Worm (Caenorhabditis elegans): Measurements from ENCODE around the gene R04D3.2.

The R04D3.2 gene

ce11 chrX:13264550-13264949 lies 21.9 kb downstream of the R04D3.2 start (continued):
- TF ChIP-seq madf-5 (GFP tag; IDR thresholded peaks at IDR 0.05) (peak; percentile 54 to 81; a peak in 2 of 4 replicates), F37D6.2 (tag; optimal IDR thresholded peaks at IDR 0.05) (peak; percentile 59), nhr-102 (tag; optimal IDR thresholded peaks at IDR 0.05) (peak; percentile 70), hif-1 (tag; optimal IDR thresholded peaks at IDR 0.05) (peak; percentile 33 to 51), F49E8.2 (tag; optimal IDR thresholded peaks at IDR 0.05; ENCODE audit: borderline replicate concordance) (peak; percentile 39), nhr-25 (tag; optimal IDR thresholded peaks at IDR 0.05; ENCODE audit: borderline replicate concordance, insufficient read depth) (no peak), D1046.2 (GFP tag; IDR thresholded peaks at IDR 0.05) (peak; percentile 80; the same call in 1 of the 2 replicates), rbr-2 (tag; optimal IDR thresholded peaks at IDR 0.05) (peak; percentile 64), fkh-10 (GFP tag; optimal IDR thresholded peaks at IDR 0.05) (peak; percentile 63), cey-2 (tag; optimal IDR thresholded peaks at IDR 0.05; ENCODE audit: borderline replicate concordance, insufficient read depth) (no peak), dmd-6 (GFP tag; IDR thresholded peaks at IDR 0.05) (peak; percentile 71), Y48G9A.11 (GFP tag; IDR thresholded peaks at IDR 0.05) (peak; percentile 75), ztf-11 (tag; optimal IDR thresholded peaks at IDR 0.05) (no peak), spr-3 (GFP tag; optimal IDR thresholded peaks at IDR 0.05) (peak; percentile 15), saeg-2 (GFP tag; IDR thresholded peaks at IDR 0.05) (peak; percentile 77), zfp-3 (GFP tag; conservative IDR thresholded peaks at IDR 0.05) (peak; percentile 65; the same call in 1 of the 2 replicates), daf-19 (GFP tag; conservative IDR thresholded peaks at IDR 0.05) (0 out of 2 replicates have a peak, but pooled peaks have one; percentile 31), nhr-111 (GFP tag; optimal IDR thresholded peaks at IDR 0.05) (peak; percentile 61), madf-9 (GFP tag; conservative IDR thresholded peaks at IDR 0.05) (peak; percentile 90), ctbp-1 (GFP tag; IDR thresholded peaks at IDR 0.05) (peak; percentile 82), jun-1 (tag; optimal IDR thresholded peaks at IDR 0.05) (peak; percentile 32), ztf-7 (tag; optimal IDR thresholded peaks at IDR 0.05) (peak; percentile 76), daf-8 (GFP tag; IDR thresholded peaks at IDR 0.05) (0 out of 2 replicates have a peak, but pooled peaks have one; percentile 58), Y5F2A.4 (GFP tag; optimal IDR thresholded peaks at IDR 0.05) (no peak), ceh-44 (GFP tag; IDR thresholded peaks at IDR 0.05) (peak; percentile 44; the same call in 1 of the 2 replicates)

ce11 chrX:13262195-13262594 lies 24.2 kb downstream of the R04D3.2 start, which contains the start of gene K09A11.1:
Gene K09A11.1, plus strand, starts transcription at chrX:13262495.
- no peak for TF ChIP-seq madf-9 (GFP tag; conservative IDR thresholded peaks at IDR 0.05)
- TF ChIP-seq egl-43 (GFP tag; IDR thresholded peaks at IDR 0.05) = no peak
- TF ChIP-seq pha-4 (GFP tag; IDR thresholded peaks at IDR 0.05) = no peak
- no peak for TF ChIP-seq pha-4 (tag; optimal IDR thresholded peaks at IDR 0.05)
- TF ChIP-seq ces-1 (GFP tag; optimal IDR thresholded peaks at IDR 0.05) = no peak
- TF ChIP-seq nhr-111 (GFP tag; optimal IDR thresholded peaks at IDR 0.05) = no peak
- TF ChIP-seq nhr-6 (tag; optimal IDR thresholded peaks at IDR 0.05) = no peak
- no peak for TF ChIP-seq fos-1 (tag; optimal IDR thresholded peaks at IDR 0.05)
- TF ChIP-seq ztf-7 (tag; optimal IDR thresholded peaks at IDR 0.05) = no peak
- TF ChIP-seq ztf-11 (tag; optimal IDR thresholded peaks at IDR 0.05) = no peak
- no peak for TF ChIP-seq aha-1 (tag)
- no peak for TF ChIP-seq zip-11 (GFP tag; IDR thresholded peaks at IDR 0.05)
- TF ChIP-seq nhr-48 (tag; optimal IDR thresholded peaks at IDR 0.05) = no peak
- no peak for TF ChIP-seq jun-1 (tag; optimal IDR thresholded peaks at IDR 0.05)
- TF ChIP-seq sdz-12 (GFP tag; optimal IDR thresholded peaks at IDR 0.05) = no peak
- no peak for TF ChIP-seq R02D3.7 (tag; optimal IDR thresholded peaks at IDR 0.05)
- no peak for TF ChIP-seq lin-39 (tag; optimal IDR thresholded peaks at IDR 0.05)
- TF ChIP-seq snpc-4 (tag; optimal IDR thresholded peaks at IDR 0.05) = no peak
- TF ChIP-seq lin-15B (tag; optimal IDR thresholded peaks at IDR 0.05) = no peak
- no peak for TF ChIP-seq mep-1 (tag; optimal IDR thresholded peaks at IDR 0.05)
- no peak for TF ChIP-seq ceh-32 (tag; optimal IDR thresholded peaks at IDR 0.05; ENCODE audit: poor library complexity)
